Fruit fly (Drosophila melanogaster) whole organism, prepupa: ENCODE data around the gene mAChR-C.

Experiments
- Blimp-1 ChIP-seq: fragments of 200-800 bp; sonication (Bioruptor generic); optimal IDR thresholded peaks from 3 replicates; lab custom pipeline; 2017; ENCODE audit warnings: missing biosample characterization, missing genetic modification characterization, mild to moderate bottlenecking, moderate library complexity, missing genetic modification reagents
- CG10631 ChIP-seq: fragments of 200-800 bp; sonication (Bioruptor generic); optimal IDR thresholded peaks from 2 replicates; lab custom pipeline; 2016; ENCODE audit warnings: missing biosample characterization, missing genetic modification characterization
- CG10669 ChIP-seq: fragments of 200-800 bp; sonication (Bioruptor generic); optimal IDR thresholded peaks from 3 replicates; lab custom pipeline; 2018; ENCODE audit warnings: missing biosample characterization, mild to moderate bottlenecking, missing genetic modification characterization, moderate library complexity
- CG11294 ChIP-seq: fragments of 200-800 bp; sonication (Bioruptor generic); IDR thresholded peaks from 2 replicates; pipeline ENCODE4 v1.3.6; 2022; ENCODE audit warnings: missing biosample characterization, missing genetic modification characterization
- CG11762 ChIP-seq: fragments of 200-800 bp; sonication (Bioruptor generic); optimal IDR thresholded peaks from 3 replicates; lab custom pipeline; 2016; ENCODE audit warnings: missing biosample characterization, missing genetic modification characterization; ENCODE audit not compliant: insufficient read depth
- CG11902 ChIP-seq: fragments of 200-800 bp; sonication (Bioruptor generic); optimal IDR thresholded peaks from 3 replicates; lab custom pipeline; 2016; ENCODE audit warnings: missing biosample characterization, missing genetic modification characterization
- CG15336 ChIP-seq: fragments of 200-800 bp; sonication (Bioruptor generic); IDR thresholded peaks from 2 replicates; pipeline ENCODE4 v1.3.6; 2022; ENCODE audit warnings: missing biosample characterization, missing genetic modification characterization
- CG3032 ChIP-seq: fragments of 200-800 bp; optimal IDR thresholded peaks from 2 replicates; lab custom pipeline; 2019; ENCODE audit warnings: missing biosample characterization, mild to moderate bottlenecking, missing genetic modification characterization, moderate library complexity
- CG31627 ChIP-seq: fragments of 200-800 bp; sonication (Bioruptor generic); optimal IDR thresholded peaks from 3 replicates; lab custom pipeline; 2016; ENCODE audit warnings: missing biosample characterization, missing genetic modification characterization
- CG32006 ChIP-seq: fragments of 200-800 bp; sonication (Bioruptor generic); optimal IDR thresholded peaks from 3 replicates; lab custom pipeline; 2017; ENCODE audit warnings: missing biosample characterization, mild to moderate bottlenecking, missing genetic modification characterization
- CG34406 ChIP-seq: fragments of 200-800 bp; sonication (Bioruptor generic); optimal IDR thresholded peaks from 3 replicates; lab custom pipeline; 2016; ENCODE audit warnings: missing biosample characterization, missing genetic modification characterization
- CG3919 ChIP-seq: fragments of 200-800 bp; sonication (Bioruptor generic); optimal IDR thresholded peaks from 3 replicates; lab custom pipeline; 2016; ENCODE audit warnings: missing biosample characterization, missing genetic modification characterization
- CG4318 ChIP-seq: fragments of 200-800 bp; sonication (Bioruptor generic); optimal IDR thresholded peaks from 3 replicates; lab custom pipeline; 2017; ENCODE audit warnings: missing biosample characterization, mild to moderate bottlenecking, missing genetic modification characterization
- CG6276 ChIP-seq: fragments of 200-800 bp; sonication (Bioruptor generic); optimal IDR thresholded peaks from 2 replicates; lab custom pipeline; 2017; ENCODE audit warnings: missing biosample characterization, mild to moderate bottlenecking, missing genetic modification characterization
- CG6808 ChIP-seq: fragments of 200-800 bp; sonication (Bioruptor generic); optimal IDR thresholded peaks from 3 replicates; lab custom pipeline; 2017; ENCODE audit warnings: missing biosample characterization, missing genetic modification characterization, mild to moderate bottlenecking, moderate library complexity, missing genetic modification reagents
- CG6854 ChIP-seq: fragments of 200-800 bp; sonication (Bioruptor generic); optimal IDR thresholded peaks from 2 replicates; lab custom pipeline; 2017; ENCODE audit warnings: missing biosample characterization, mild to moderate bottlenecking, missing genetic modification characterization
- CG7368 ChIP-seq: fragments of 200-800 bp; sonication (Bioruptor generic); optimal IDR thresholded peaks from 3 replicates; lab custom pipeline; 2016; ENCODE audit warnings: missing biosample characterization, missing genetic modification characterization
- CG8119 ChIP-seq: fragments of 200-800 bp; sonication (Bioruptor generic); IDR thresholded peaks from 3 replicates; pipeline ENCODE4 v1.3.6; 2022; ENCODE audit warnings: missing biosample characterization, missing genetic modification characterization
- CG8319 ChIP-seq: fragments of 200-800 bp; sonication (Bioruptor generic); optimal IDR thresholded peaks from 3 replicates; lab custom pipeline; 2016; ENCODE audit warnings: missing biosample characterization, missing genetic modification characterization
- CG8632 ChIP-seq: fragments of 200-800 bp; sonication (Bioruptor generic); optimal IDR thresholded peaks from 3 replicates; lab custom pipeline; 2016; ENCODE audit warnings: missing biosample characterization, missing genetic modification characterization
- CG9139 ChIP-seq: fragments of 200-800 bp; sonication (Bioruptor generic); optimal IDR thresholded peaks from 3 replicates; lab custom pipeline; 2017; ENCODE audit warnings: missing biosample characterization, mild to moderate bottlenecking, missing genetic modification characterization
- Eip75B ChIP-seq: fragments of 200-800 bp; sonication (Bioruptor generic); optimal IDR thresholded peaks from 3 replicates; lab custom pipeline; 2016; ENCODE audit warnings: missing biosample characterization, missing genetic modification characterization
- Eip78C ChIP-seq: fragments of 200-800 bp; sonication (Bioruptor generic); peaks from one replicate; lab custom pipeline; 2016; ENCODE audit warnings: missing biosample characterization, missing genetic modification characterization
- Eip93F ChIP-seq: fragments of 200-800 bp; sonication (Bioruptor generic); optimal IDR thresholded peaks from 2 replicates; lab custom pipeline; 2016; ENCODE audit warnings: missing biosample characterization, mild to moderate bottlenecking, missing genetic modification characterization
- Ets21C ChIP-seq: fragments of 200-800 bp; sonication (Bioruptor generic); optimal IDR thresholded peaks from 3 replicates; lab custom pipeline; 2016; ENCODE audit warnings: missing biosample characterization, missing genetic modification characterization
- Ets96B ChIP-seq: fragments of 200-800 bp; optimal IDR thresholded peaks from 2 replicates; lab custom pipeline; 2019; ENCODE audit warnings: missing biosample characterization, mild to moderate bottlenecking, missing genetic modification characterization, moderate library complexity
- Gug ChIP-seq: fragments of 200-800 bp; sonication (Bioruptor generic); IDR thresholded peaks from 2 replicates; pipeline ENCODE4 v1.3.6; 2022; ENCODE audit warnings: missing biosample characterization, missing genetic modification characterization
- Hr38 ChIP-seq: sonication (Bioruptor generic); optimal IDR thresholded peaks from 2 replicates; lab custom pipeline; 2016; ENCODE audit warnings: missing biosample characterization, missing genetic modification characterization
- Hr39 ChIP-seq: fragments of 200-800 bp; sonication (Bioruptor generic); optimal IDR thresholded peaks from 2 replicates; lab custom pipeline; 2016; ENCODE audit warnings: missing biosample characterization, missing genetic modification characterization
- Hr4 ChIP-seq: fragments of 200-800 bp; sonication (Bioruptor generic); optimal IDR thresholded peaks from 3 replicates; lab custom pipeline; 2016; ENCODE audit warnings: missing biosample characterization, missing genetic modification characterization
- Lpt ChIP-seq: fragments of 200-800 bp; sonication (Bioruptor generic); optimal IDR thresholded peaks from 3 replicates; lab custom pipeline; 2016; ENCODE audit warnings: missing biosample characterization, missing genetic modification characterization
- Met ChIP-seq: fragments of 200-800 bp; sonication (Bioruptor generic); optimal IDR thresholded peaks from 3 replicates; lab custom pipeline; 2016; ENCODE audit warnings: missing biosample characterization, missing genetic modification characterization
- OdsH ChIP-seq: fragments of 200-800 bp; sonication (Bioruptor generic); optimal IDR thresholded peaks from 3 replicates; lab custom pipeline; 2016; ENCODE audit warnings: missing biosample characterization, missing genetic modification characterization
- Smox ChIP-seq: fragments of 200-800 bp; sonication (Bioruptor generic); optimal IDR thresholded peaks from 3 replicates; lab custom pipeline; 2016; ENCODE audit warnings: missing biosample characterization, missing genetic modification characterization
- Sox102F ChIP-seq: fragments of 200-800 bp; sonication (Bioruptor generic); optimal IDR thresholded peaks from 2 replicates; lab custom pipeline; 2016; ENCODE audit warnings: missing biosample characterization, mild to moderate bottlenecking, missing genetic modification characterization
- Sox14 ChIP-seq: fragments of 200-800 bp; sonication (Bioruptor generic); optimal IDR thresholded peaks from 3 replicates; lab custom pipeline; 2016; ENCODE audit warnings: missing biosample characterization, missing genetic modification characterization
- Sox15 ChIP-seq: fragments of 200-800 bp; sonication (Bioruptor generic); optimal IDR thresholded peaks from 3 replicates; lab custom pipeline; 2016; ENCODE audit warnings: missing biosample characterization, missing genetic modification characterization
- achi ChIP-seq: fragments of 200-800 bp; sonication (Bioruptor generic); optimal IDR thresholded peaks from 3 replicates; lab custom pipeline; 2016; ENCODE audit warnings: missing biosample characterization, missing genetic modification characterization
- dac ChIP-seq: fragments of 200-800 bp; sonication (Bioruptor generic); optimal IDR thresholded peaks from 2 replicates; lab custom pipeline; 2017; ENCODE audit warnings: missing biosample characterization, mild to moderate bottlenecking, missing genetic modification characterization
- dsx ChIP-seq: fragments of 200-800 bp; optimal IDR thresholded peaks from 3 replicates; lab custom pipeline; 2019; ENCODE audit warnings: missing biosample characterization, mild to moderate bottlenecking, missing genetic modification characterization, moderate library complexity; ENCODE audit not compliant: poor library complexity, severe bottlenecking
- eg ChIP-seq: fragments of 200-800 bp; sonication (Bioruptor generic); IDR thresholded peaks from 3 replicates; pipeline ENCODE4 v1.3.6; 2022; ENCODE audit warnings: missing biosample characterization, missing genetic modification characterization
- esn ChIP-seq: fragments of 200-800 bp; sonication (Bioruptor generic); optimal IDR thresholded peaks from 2 replicates; lab custom pipeline; 2016; ENCODE audit warnings: missing biosample characterization, mild to moderate bottlenecking, missing genetic modification characterization, moderate library complexity
- fd59A ChIP-seq: fragments of 200-800 bp; sonication (Bioruptor generic); optimal IDR thresholded peaks from 2 replicates; lab custom pipeline; 2017; ENCODE audit warnings: missing biosample characterization, mild to moderate bottlenecking, missing genetic modification characterization, missing genetic modification reagents
- fkh ChIP-seq: fragments of 200-800 bp; sonication (Bioruptor generic); optimal IDR thresholded peaks from 3 replicates; lab custom pipeline; 2017; ENCODE audit warnings: missing biosample characterization, mild to moderate bottlenecking, missing genetic modification characterization, moderate library complexity
- net ChIP-seq: fragments of 200-800 bp; sonication (Bioruptor generic); optimal IDR thresholded peaks from 3 replicates; lab custom pipeline; 2016; ENCODE audit warnings: missing biosample characterization, missing genetic modification characterization
- pdm3 ChIP-seq: fragments of 200-800 bp; sonication (Bioruptor generic); optimal IDR thresholded peaks from 3 replicates; lab custom pipeline; 2016; ENCODE audit warnings: missing biosample characterization, missing genetic modification characterization
- salr ChIP-seq, 2 experiments: fragments of 200-800 bp; sonication (Bioruptor generic); optimal IDR thresholded peaks; 3 replicates each; lab custom pipeline; 2016 to 2018; ENCODE audit warnings: missing biosample characterization in 2 of 2, missing genetic modification characterization in 2 of 2, mild to moderate bottlenecking in 1 of 2
- spab ChIP-seq: fragments of 200-800 bp; sonication (Bioruptor generic); optimal IDR thresholded peaks from 2 replicates; lab custom pipeline; 2017; ENCODE audit warnings: missing biosample characterization, mild to moderate bottlenecking, missing genetic modification characterization, missing genetic modification reagents
- ss ChIP-seq, 2 experiments: fragments of 200-800 bp; sonication (Bioruptor generic); optimal IDR thresholded peaks; 2 replicates in 1 of 2; 3 replicates in 1 of 2; lab custom pipeline; 2017 to 2018; ENCODE audit warnings: mild to moderate bottlenecking in 2 of 2, missing biosample characterization in 2 of 2, missing genetic modification characterization in 2 of 2, moderate library complexity in 1 of 2
- svp ChIP-seq: fragments of 200-800 bp; sonication (Bioruptor generic); peaks from one replicate; lab custom pipeline; 2016; ENCODE audit warnings: missing biosample characterization, missing genetic modification characterization
- topi ChIP-seq: fragments of 200-800 bp; sonication (Bioruptor generic); optimal IDR thresholded peaks from 3 replicates; lab custom pipeline; 2016; ENCODE audit warnings: missing biosample characterization, missing genetic modification characterization

Gene mAChR-C

DNA sequence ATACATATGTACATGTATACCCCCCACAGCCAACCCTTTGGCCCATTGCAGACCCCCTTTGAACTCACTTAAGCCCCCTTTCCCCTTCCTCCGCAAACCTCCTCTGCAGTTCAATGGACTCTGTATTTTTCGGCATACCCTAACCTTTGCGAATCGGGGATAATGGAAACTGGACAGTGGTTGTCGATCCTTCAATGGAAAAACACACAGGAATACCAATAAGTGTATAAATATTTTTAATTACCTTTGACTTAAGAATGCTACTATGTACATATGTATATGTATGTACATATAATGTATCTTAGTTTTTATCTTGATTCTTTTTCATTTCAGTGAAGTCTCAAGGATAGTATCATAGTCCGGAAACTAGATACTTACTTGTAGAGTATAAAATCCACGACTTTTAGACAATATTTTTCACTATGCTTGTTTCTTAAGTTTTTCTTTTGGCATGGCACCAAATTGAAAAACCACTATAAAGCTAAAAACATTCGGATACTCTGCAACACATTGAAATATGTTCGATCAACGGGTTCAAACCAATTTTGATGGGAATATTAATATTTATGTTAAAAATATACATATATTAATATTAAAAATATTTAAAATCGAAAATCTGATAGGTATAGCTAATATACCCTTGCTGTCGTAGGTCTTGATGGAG, 24.0 kb upstream of the mAChR-C start:
- peak; percentile 79 for TF ChIP-seq CG8119 (GFP tag; lab: Robert Waterston, UW)
- no peak for TF ChIP-seq Hr38
- TF ChIP-seq CG11762 (GFP tag; lab: Kevin White, UChicago), result no peak
- no peak for TF ChIP-seq Gug
- TF ChIP-seq fd59A (GFP tag; lab: Kevin White, UChicago), result no peak
- TF ChIP-seq eg (GFP tag; lab: Robert Waterston, UW), result peak; percentile 83
- peak; percentile 29 for TF ChIP-seq CG31627
- TF ChIP-seq CG6276 (GFP tag; lab: Kevin White, UChicago), result peak; percentile 68
- no peak for TF ChIP-seq spab (GFP tag; lab: Kevin White, UChicago)
- TF ChIP-seq fkh (GFP tag; lab: Kevin White, UChicago), result no peak
- no peak for TF ChIP-seq Eip93F
- peak; percentile 54 for TF ChIP-seq CG10631 (GFP tag; lab: Kevin White, UChicago)
- peak; percentile 13 for TF ChIP-seq dac (GFP tag; lab: Kevin White, UChicago)
- TF ChIP-seq CG10669 (GFP tag; lab: Kevin White, UChicago), result peak; percentile 42
- peak; percentile 48 for TF ChIP-seq Blimp-1 (GFP tag; lab: Kevin White, UChicago)
- peak; percentile 17 for TF ChIP-seq Sox14 (GFP tag; lab: Kevin White, UChicago)
- TF ChIP-seq CG6808 (GFP tag; lab: Kevin White, UChicago), result peak; percentile 14
- peak; percentile 52 for TF ChIP-seq achi (GFP tag; lab: Kevin White, UChicago)
- TF ChIP-seq salr (GFP tag; optimal IDR thresholded peaks at IDR 0.05; lab: Kevin White, UChicago), result peak in 1 of 2 experiments; percentile 53
- TF ChIP-seq CG9139 (GFP tag; lab: Kevin White, UChicago), result peak; percentile 21
- no peak for TF ChIP-seq CG6854 (GFP tag; lab: Kevin White, UChicago)
- peak; percentile 8 for TF ChIP-seq Sox102F
- TF ChIP-seq Eip78C (GFP tag; lab: Kevin White, UChicago), result peak; percentile 87
- peak; percentile 71 for TF ChIP-seq Met (GFP tag; lab: Kevin White, UChicago)
- peak; percentile 26 for TF ChIP-seq Ets96B (tag; lab: Kevin White, UChicago)
- peak; percentile 77 for TF ChIP-seq svp (GFP tag; lab: Kevin White, UChicago)
- peak; percentile 56 for TF ChIP-seq CG8632 (GFP tag; lab: Kevin White, UChicago)
- TF ChIP-seq OdsH (GFP tag; lab: Kevin White, UChicago), result peak; percentile 52
- peak; percentile 46 for TF ChIP-seq Smox (GFP tag; lab: Kevin White, UChicago)
- peak; percentile 2 for TF ChIP-seq CG7368 (GFP tag; lab: Kevin White, UChicago)
- peak; percentile 79 for TF ChIP-seq CG32006 (GFP tag; lab: Kevin White, UChicago)
- peak; percentile 34 for TF ChIP-seq CG8319 (GFP tag; lab: Kevin White, UChicago)
- peak; percentile 12 for TF ChIP-seq Lpt (GFP tag; lab: Kevin White, UChicago)
- TF ChIP-seq CG34406 (GFP tag; lab: Kevin White, UChicago), result peak; percentile 51
- TF ChIP-seq CG11294 (GFP tag; lab: Robert Waterston, UW), result peak; percentile 54
- peak; percentile 16 for TF ChIP-seq Ets21C
- peak; percentile 57 for TF ChIP-seq Hr39 (GFP tag; lab: Kevin White, UChicago)
- TF ChIP-seq topi (GFP tag; lab: Kevin White, UChicago), result peak; percentile 63
- peak; percentile 53 for TF ChIP-seq Hr4 (GFP tag; lab: Kevin White, UChicago)
- TF ChIP-seq CG3919 (GFP tag; lab: Kevin White, UChicago), result peak; percentile 56
- TF ChIP-seq CG3032 (tag; lab: Kevin White, UChicago), result peak; percentile 10
- peak; percentile 29 for TF ChIP-seq Eip75B (GFP tag; lab: Kevin White, UChicago)
- TF ChIP-seq Sox15 (GFP tag; lab: Kevin White, UChicago), result peak; percentile 7
- TF ChIP-seq dsx (GFP tag; lab: Kevin White, UChicago), result peak; percentile 26
- TF ChIP-seq net (GFP tag; lab: Kevin White, UChicago), result peak; percentile 46
- TF ChIP-seq esn (GFP tag; lab: Kevin White, UChicago), result peak; percentile 70
- peak; percentile 72 for TF ChIP-seq CG15336
- peak in 1 of 2 experiments; percentile 23 for TF ChIP-seq ss (GFP tag; optimal IDR thresholded peaks at IDR 0.05; lab: Kevin White, UChicago)
- peak; percentile 49 for TF ChIP-seq CG4318 (GFP tag; lab: Kevin White, UChicago)
- TF ChIP-seq pdm3 (GFP tag; lab: Kevin White, UChicago), result peak; percentile 47
- TF ChIP-seq CG11902 (GFP tag; lab: Kevin White, UChicago), result peak; percentile 7
